Worm (Caenorhabditis elegans) whole organism, L2 larva: ENCODE data around the gene C27A7.6.

Source experiments
- C34F6.9 ChIP-seq: fragments of 150-350 bp; optimal IDR thresholded peaks from 2 replicates; lab custom pipeline; 2014; ENCODE audit warnings: missing biosample characterization, missing genetic modification characterization
- F13H6.1 ChIP-seq: sonication (generic microtip); optimal IDR thresholded peaks from 2 replicates; lab custom pipeline; 2016; ENCODE audit warnings: missing genetic modification characterization, missing compliant biosample characterization
- R02D3.7 ChIP-seq: fragments of 150-350 bp; optimal IDR thresholded peaks from 2 replicates; lab custom pipeline; 2014; ENCODE audit warnings: missing biosample characterization, missing genetic modification characterization
- Y55F3AM.14 ChIP-seq: fragments of 200-800 bp; sonication (Bioruptor generic); optimal IDR thresholded peaks from 2 replicates; lab custom pipeline; 2018; ENCODE audit warnings: mild to moderate bottlenecking, missing genetic modification characterization, missing compliant biosample characterization
- ZK546.5 ChIP-seq: sonication (generic microtip); optimal IDR thresholded peaks from 2 replicates; lab custom pipeline; 2017; ENCODE audit warnings: missing biosample characterization, missing genetic modification characterization
- alr-1 ChIP-seq: fragments of 150-350 bp; optimal IDR thresholded peaks from 2 replicates; lab custom pipeline; 2014; ENCODE audit warnings: missing biosample characterization, missing genetic modification characterization
- aly-2 ChIP-seq: fragments of 150-350 bp; optimal IDR thresholded peaks from 2 replicates; lab custom pipeline; 2014; ENCODE audit warnings: missing biosample characterization, missing genetic modification characterization
- crh-2 ChIP-seq: sonication (generic microtip); optimal IDR thresholded peaks from 2 replicates; lab custom pipeline; 2017; ENCODE audit warnings: missing biosample characterization, missing genetic modification characterization
- egl-27 ChIP-seq: sonication (generic microtip); optimal IDR thresholded peaks from 3 replicates; lab custom pipeline; 2017; ENCODE audit warnings: missing biosample characterization, missing genetic modification reagents, missing genetic modification characterization
- elt-3 ChIP-seq: sonication (generic microtip); optimal IDR thresholded peaks from 2 replicates; lab custom pipeline; 2017; ENCODE audit warnings: missing biosample characterization, missing genetic modification characterization
- fos-1 ChIP-seq: fragments of 150-350 bp; optimal IDR thresholded peaks from 2 replicates; lab custom pipeline; 2014; ENCODE audit warnings: missing biosample characterization, missing genetic modification characterization
- gmeb-1 ChIP-seq: fragments of 150-350 bp; optimal IDR thresholded peaks from 2 replicates; lab custom pipeline; 2014; ENCODE audit warnings: missing biosample characterization, missing genetic modification characterization
- lin-11 ChIP-seq: fragments of 150-350 bp; sonication (generic microtip); optimal IDR thresholded peaks from 2 replicates; lab custom pipeline; 2014; ENCODE audit warnings: missing biosample characterization, missing genetic modification characterization, inconsistent platforms, mixed read lengths
- lin-13 ChIP-seq: fragments of 150-350 bp; optimal IDR thresholded peaks from 2 replicates; lab custom pipeline; 2014; ENCODE audit warnings: missing biosample characterization, missing genetic modification reagents, missing genetic modification characterization
- lin-39 ChIP-seq: fragments of 150-350 bp; optimal IDR thresholded peaks from 2 replicates; lab custom pipeline; 2014; ENCODE audit warnings: missing biosample characterization, missing genetic modification reagents, missing genetic modification characterization
- lsy-2 ChIP-seq, 2 experiments: fragments of 150-350 bp in 1 of 2; sonication (generic microtip) in 1 of 2; optimal IDR thresholded peaks; 2 replicates each; lab custom pipeline; 2014 to 2017; ENCODE audit warnings: missing biosample characterization in 2 of 2, missing genetic modification characterization in 2 of 2
- nhr-129 ChIP-seq: fragments of 150-350 bp; optimal IDR thresholded peaks from 2 replicates; lab custom pipeline; 2014; ENCODE audit warnings: missing biosample characterization, missing genetic modification characterization
- nhr-23 ChIP-seq: fragments of 150-350 bp; optimal IDR thresholded peaks from 2 replicates; lab custom pipeline; 2014; ENCODE audit warnings: missing biosample characterization, missing genetic modification reagents, missing genetic modification characterization
- nhr-237 ChIP-seq: fragments of 150-350 bp; optimal IDR thresholded peaks from 2 replicates; lab custom pipeline; 2014; ENCODE audit warnings: missing biosample characterization, missing genetic modification characterization
- nhr-25 ChIP-seq: fragments of 150-350 bp; sonication (generic microtip); optimal IDR thresholded peaks from 3 replicates; lab custom pipeline; 2014; ENCODE audit warnings: missing biosample characterization, missing genetic modification characterization
- nhr-6 ChIP-seq: fragments of 150-350 bp; optimal IDR thresholded peaks from 2 replicates; lab custom pipeline; 2014; ENCODE audit warnings: missing biosample characterization, missing genetic modification characterization
- nhr-77 ChIP-seq: fragments of 150-350 bp; optimal IDR thresholded peaks from 2 replicates; lab custom pipeline; 2014; ENCODE audit warnings: missing biosample characterization, missing genetic modification characterization
- skn-1 ChIP-seq: sonication (generic microtip); optimal IDR thresholded peaks from 2 replicates; lab custom pipeline; 2017; ENCODE audit warnings: missing biosample characterization, missing genetic modification characterization
- sma-3 ChIP-seq: sonication (generic microtip); optimal IDR thresholded peaks from 2 replicates; lab custom pipeline; 2016; ENCODE audit warnings: missing genetic modification reagents, missing genetic modification characterization, missing compliant biosample characterization
- sma-9 ChIP-seq, 2 experiments: fragments of 150-350 bp in 1 of 2; sonication (generic microtip) in 1 of 2; optimal IDR thresholded peaks; 2 replicates each; lab custom pipeline; 2014 to 2016; ENCODE audit warnings: missing genetic modification characterization in 2 of 2, mild to moderate bottlenecking in 1 of 2, missing biosample characterization in 1 of 2, missing compliant biosample characterization in 1 of 2, missing genetic modification reagents in 1 of 2, moderate library complexity in 1 of 2
- snpc-4 ChIP-seq: fragments of 150-350 bp; optimal IDR thresholded peaks from 2 replicates; lab custom pipeline; 2014; ENCODE audit warnings: missing biosample characterization, missing genetic modification characterization
- unc-62 ChIP-seq: fragments of 150-350 bp; optimal IDR thresholded peaks from 2 replicates; lab custom pipeline; 2014; ENCODE audit warnings: missing biosample characterization, missing genetic modification reagents, missing genetic modification characterization
- zag-1 ChIP-seq: fragments of 150-350 bp; optimal IDR thresholded peaks from 2 replicates; lab custom pipeline; 2014; ENCODE audit warnings: missing biosample characterization, missing genetic modification characterization
- ztf-1 ChIP-seq: fragments of 200-800 bp; sonication (Bioruptor generic); conservative IDR thresholded peaks from 2 replicates; pipeline ENCODE4 v1.3.6; 2022; ENCODE audit warnings: missing genetic modification characterization, missing compliant biosample characterization
- ztf-11 ChIP-seq: sonication (generic microtip); optimal IDR thresholded peaks from 2 replicates; lab custom pipeline; 2017; ENCODE audit warnings: missing biosample characterization, missing genetic modification characterization
- ztf-4 ChIP-seq: fragments of 150-350 bp; optimal IDR thresholded peaks from 2 replicates; lab custom pipeline; 2014; ENCODE audit warnings: missing biosample characterization, missing genetic modification characterization

The C27A7.6 gene

DNA sequence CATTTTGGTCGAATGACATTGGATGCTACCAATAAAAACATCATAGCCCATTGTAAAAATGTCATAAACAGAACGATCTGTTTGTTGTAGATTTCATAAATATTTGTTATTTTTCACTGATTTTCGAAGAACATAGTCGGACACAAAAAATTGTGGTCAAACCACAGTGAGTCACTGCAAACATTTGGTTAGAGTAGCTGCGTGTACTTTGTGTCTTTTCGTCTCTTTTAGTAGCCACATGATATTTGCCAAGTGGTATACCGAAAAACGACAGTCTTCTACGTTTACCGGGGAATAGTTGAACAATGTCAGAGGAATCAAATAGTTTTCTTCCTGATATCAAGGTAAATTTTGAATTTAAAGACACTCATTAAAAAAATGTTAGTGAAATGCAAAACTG lies 38.8 kb downstream of the C27A7.6 start, which contains the start of gene nhr-206:
nhr-206 (plus strand) TSS at position 248 of the 400 bp plus-strand sequence.
- no peak for TF ChIP-seq unc-62 (GFP tag; lab: Kevin White, UChicago)
- TF ChIP-seq nhr-77 (tag; lab: Kevin White, UChicago), result no peak
- TF ChIP-seq fos-1 (tag; lab: Kevin White, UChicago), result peak; percentile 85
- peak; percentile 21 for TF ChIP-seq sma-3 (GFP tag; lab: Kevin White, UChicago)
- TF ChIP-seq F13H6.1 (tag; lab: Kevin White, UChicago), result peak; percentile 7
- TF ChIP-seq sma-9 (GFP tag; optimal IDR thresholded peaks at IDR 0.05; lab: Kevin White, UChicago), result peak; percentile 56
- TF ChIP-seq sma-9 (tag; optimal IDR thresholded peaks at IDR 0.05; lab: Kevin White, UChicago), result no peak
- TF ChIP-seq nhr-25 (tag; lab: Kevin White, UChicago), result peak; percentile 12
- TF ChIP-seq crh-2 (tag; lab: Kevin White, UChicago), result peak; percentile 67
- peak; percentile 71 for TF ChIP-seq nhr-129

DNA sequence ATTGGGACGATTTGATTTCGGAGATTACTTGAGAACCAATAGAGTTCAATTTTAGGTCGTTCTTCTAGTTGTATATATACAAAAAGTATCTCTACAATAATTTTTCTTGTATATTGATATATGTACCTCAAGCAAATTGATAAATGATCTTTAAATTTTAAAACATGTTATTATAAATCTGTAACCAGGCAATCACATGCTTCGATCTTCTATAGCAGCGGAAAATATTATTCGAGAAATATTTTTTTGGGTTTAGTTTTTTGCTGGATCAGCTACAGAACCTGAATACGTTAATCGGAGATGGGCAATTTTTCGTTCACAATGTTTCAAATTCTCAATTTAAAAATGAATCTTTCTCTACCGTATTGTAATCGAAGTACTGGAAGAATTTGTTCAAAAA lies 41.8 kb downstream of the C27A7.6 start, which contains the start of gene R07B7.12:
R07B7.12 (plus strand) TSS at position 301 of the 400 bp plus-strand sequence.
- no peak for TF ChIP-seq lin-11 (tag; lab: Kevin White, UChicago)
- TF ChIP-seq gmeb-1, result no peak
- no peak for TF ChIP-seq ztf-4 (tag; lab: Kevin White, UChicago)
- no peak for TF ChIP-seq nhr-237 (tag; lab: Kevin White, UChicago)
- TF ChIP-seq ztf-11 (tag; lab: Kevin White, UChicago), result no peak
- TF ChIP-seq elt-3 (tag; lab: Kevin White, UChicago), result no peak
- TF ChIP-seq nhr-6 (tag; lab: Kevin White, UChicago), result no peak
- no peak for TF ChIP-seq skn-1
- TF ChIP-seq nhr-77 (tag; lab: Kevin White, UChicago), result no peak
- no peak for TF ChIP-seq F13H6.1 (tag; lab: Kevin White, UChicago)
- TF ChIP-seq nhr-129, result no peak
- no peak for TF ChIP-seq R02D3.7 (tag; lab: Kevin White, UChicago)
- no peak for TF ChIP-seq Y55F3AM.14 (GFP tag; lab: Kevin White, UChicago)
- TF ChIP-seq aly-2 (tag; lab: Kevin White, UChicago), result no peak
- TF ChIP-seq snpc-4, result no peak
- TF ChIP-seq ztf-1 (GFP tag; lab: Robert Waterston, UW), result no peak
- TF ChIP-seq ZK546.5 (tag; lab: Kevin White, UChicago), result no peak
- no peak for TF ChIP-seq nhr-23 (tag; lab: Kevin White, UChicago)
- TF ChIP-seq lsy-2 (tag; optimal IDR thresholded peaks at IDR 0.05; lab: Kevin White, UChicago), result no peak

ce11 chrV:12086934-12087333 lies 43.7 kb downstream of the C27A7.6 start, which contains the start of gene gana-1:
gana-1 (plus strand) TSS chrV:12087234.
- no peak for TF ChIP-seq fos-1 (tag; lab: Kevin White, UChicago)
- no peak for TF ChIP-seq alr-1 (tag; lab: Kevin White, UChicago)
- TF ChIP-seq egl-27 (tag; lab: Kevin White, UChicago), result no peak
- no peak for TF ChIP-seq sma-9 (GFP tag; optimal IDR thresholded peaks at IDR 0.05; lab: Kevin White, UChicago)
- no peak for TF ChIP-seq sma-9 (tag; optimal IDR thresholded peaks at IDR 0.05; lab: Kevin White, UChicago)
- TF ChIP-seq lin-39 (tag; lab: Kevin White, UChicago), result no peak

DNA sequence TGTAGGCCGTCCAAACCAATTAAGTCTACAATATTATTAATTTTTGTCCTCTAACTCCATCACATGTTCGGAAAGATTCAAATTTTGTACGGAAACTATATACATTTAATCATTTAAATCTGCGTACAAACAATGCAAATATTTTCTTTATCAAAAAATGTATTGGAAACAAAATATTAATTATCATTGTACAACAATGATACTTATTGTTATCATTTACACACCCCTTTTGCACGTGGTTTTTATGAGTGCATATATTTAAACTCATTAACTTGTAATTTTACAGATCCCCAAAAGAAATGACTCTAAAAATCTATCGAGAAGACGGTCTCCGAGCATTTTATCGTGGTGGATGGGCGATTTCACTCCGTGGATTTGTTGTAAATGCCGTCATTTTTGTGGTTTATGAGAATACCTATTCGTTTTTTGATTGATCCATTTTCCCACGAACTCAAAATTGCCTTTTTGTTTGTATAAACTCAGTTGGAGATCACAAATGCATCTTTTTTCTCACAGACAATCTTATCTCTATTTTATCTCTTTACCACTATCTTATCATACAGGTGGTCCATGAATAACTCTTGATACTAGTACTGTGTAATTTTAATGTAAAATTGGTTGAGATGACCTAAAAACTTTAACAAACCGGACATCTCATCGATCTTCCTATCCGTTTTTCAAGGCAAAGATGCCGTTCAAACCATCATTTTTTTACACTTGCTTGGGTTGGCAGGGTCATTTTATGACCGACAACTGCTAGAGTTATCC lies 44.5 kb downstream of the C27A7.6 start:
- TF ChIP-seq zag-1 (no peak), egl-27 (tag; lab: Kevin White, UChicago) (no peak), fos-1 (tag; lab: Kevin White, UChicago) (peak; percentile 16), R02D3.7 (tag; lab: Kevin White, UChicago) (no peak)

- TF ChIP-seq ztf-11 (tag; lab: Kevin White, UChicago), result no peak
- no peak for TF ChIP-seq nhr-129
- TF ChIP-seq C34F6.9 (tag; lab: Kevin White, UChicago), result no peak
- no peak for TF ChIP-seq Y55F3AM.14 (GFP tag; lab: Kevin White, UChicago)
- no peak for TF ChIP-seq lin-13 (GFP tag; lab: Kevin White, UChicago)
These were observed 46.4 kb downstream of the C27A7.6 start, which contains the start of gene R07B7.8 for ce11 chrV:12084216-12084615. R07B7.8 (minus strand) TSS chrV:12084316.
